Fruit fly (Drosophila melanogaster) whole organism, embryonic: Measurements from ENCODE around the gene bero.
A peak's percentile ranks its signal among the peaks of the same experiment; 100 is the strongest.

ENCODE experiments used
- B-H2 ChIP-seq: fragments of 200-800 bp; sonication (Bioruptor generic); optimal IDR thresholded peaks from 2 replicates; lab custom pipeline; 2018; ENCODE audit warnings: missing biosample characterization, mild to moderate bottlenecking, missing genetic modification characterization
- Bteb2 ChIP-seq: fragments of 200-800 bp; sonication (Bioruptor generic); optimal IDR thresholded peaks from 2 replicates; lab custom pipeline; 2016; ENCODE audit warnings: missing biosample characterization, missing genetic modification characterization
- CG10366 ChIP-seq: fragments of 200-800 bp; sonication (Bioruptor generic); IDR thresholded peaks from 2 replicates; pipeline ENCODE4 v1.3.6; 2022; ENCODE audit warnings: missing biosample characterization, missing genetic modification characterization
- CG11093 ChIP-seq: fragments of 200-800 bp; sonication (Bioruptor generic); IDR thresholded peaks from 3 replicates; pipeline ENCODE4 v1.3.6; 2022; ENCODE audit warnings: missing biosample characterization, missing genetic modification characterization
- CG11247 ChIP-seq: fragments of 200-800 bp; sonication (Bioruptor generic); IDR thresholded peaks from 2 replicates; pipeline ENCODE4 v1.3.6; 2022; ENCODE audit warnings: missing biosample characterization, missing genetic modification characterization
- CG12104 ChIP-seq: fragments of 200-800 bp; sonication (Bioruptor generic); optimal IDR thresholded peaks from 3 replicates; lab custom pipeline; 2016; ENCODE audit warnings: missing biosample characterization, missing genetic modification characterization
- CG12236 ChIP-seq: fragments of 200-800 bp; sonication (Bioruptor generic); optimal IDR thresholded peaks from 2 replicates; lab custom pipeline; 2016; ENCODE audit warnings: missing biosample characterization, missing genetic modification characterization
- CG12391 ChIP-seq: fragments of 200-800 bp; sonication (Bioruptor generic); optimal IDR thresholded peaks from 3 replicates; lab custom pipeline; 2018; ENCODE audit warnings: missing biosample characterization, mild to moderate bottlenecking, missing genetic modification characterization, moderate library complexity
- CG13287 ChIP-seq: fragments of 200-800 bp; sonication (Bioruptor generic); IDR thresholded peaks from 2 replicates; pipeline ENCODE4 v1.3.6; 2022; ENCODE audit warnings: missing biosample characterization, missing genetic modification characterization; ENCODE audit not compliant: partially characterized antibody
- CG14965 ChIP-seq: fragments of 200-800 bp; sonication (Bioruptor generic); optimal IDR thresholded peaks from 2 replicates; lab custom pipeline; 2016; ENCODE audit warnings: missing biosample characterization, missing genetic modification characterization, borderline replicate concordance
- CG1602 ChIP-seq: fragments of 200-800 bp; sonication (Bioruptor generic); optimal IDR thresholded peaks from 3 replicates; lab custom pipeline; 2016; ENCODE audit warnings: missing biosample characterization, missing genetic modification characterization
- CG16779 ChIP-seq: fragments of 200-800 bp; sonication (Bioruptor generic); IDR thresholded peaks from 2 replicates; pipeline ENCODE4 v1.3.6; 2022; ENCODE audit warnings: missing biosample characterization, missing genetic modification characterization
- CG16815 ChIP-seq: fragments of 200-800 bp; sonication (Bioruptor generic); optimal IDR thresholded peaks from 3 replicates; lab custom pipeline; 2017; ENCODE audit warnings: missing biosample characterization, mild to moderate bottlenecking, missing genetic modification characterization
- CG17328 ChIP-seq: fragments of 200-800 bp; sonication (Bioruptor generic); IDR thresholded peaks from 2 replicates; pipeline ENCODE4 v1.3.6; 2022; ENCODE audit warnings: missing biosample characterization, missing genetic modification characterization
- CG2116 ChIP-seq: fragments of 200-800 bp; sonication (Bioruptor generic); optimal IDR thresholded peaks from 3 replicates; lab custom pipeline; 2018; ENCODE audit warnings: missing biosample characterization, mild to moderate bottlenecking, missing genetic modification characterization
- CG2712 ChIP-seq: fragments of 200-800 bp; optimal IDR thresholded peaks from 3 replicates; lab custom pipeline; 2019; ENCODE audit warnings: missing biosample characterization, mild to moderate bottlenecking, missing genetic modification characterization, moderate library complexity
- CG2875 ChIP-seq: fragments of 200-800 bp; sonication (Bioruptor generic); optimal IDR thresholded peaks from 2 replicates; lab custom pipeline; 2017; ENCODE audit warnings: missing biosample characterization, mild to moderate bottlenecking, missing genetic modification characterization, missing genetic modification reagents
- CG3065 ChIP-seq: fragments of 200-800 bp; sonication (Bioruptor generic); optimal IDR thresholded peaks from 2 replicates; lab custom pipeline; 2016; ENCODE audit warnings: missing biosample characterization, missing genetic modification characterization
- CG3726 ChIP-seq: fragments of 200-800 bp; sonication (Bioruptor generic); IDR thresholded peaks from 3 replicates; pipeline ENCODE4, ENCODE4 v1.3.6; 2022; ENCODE audit warnings: missing biosample characterization, missing genetic modification characterization
- CG3995 ChIP-seq: fragments of 200-800 bp; sonication (Bioruptor generic); optimal IDR thresholded peaks from 3 replicates; lab custom pipeline; 2016; ENCODE audit warnings: missing biosample characterization, missing genetic modification characterization
- CG4360 ChIP-seq: fragments of 200-800 bp; sonication (Bioruptor generic); IDR thresholded peaks from 2 replicates; pipeline ENCODE4 v1.3.6; 2022; ENCODE audit warnings: missing biosample characterization, missing genetic modification characterization
- CG43689 ChIP-seq: fragments of 200-800 bp; sonication (Bioruptor generic); IDR thresholded peaks from 2 replicates; pipeline ENCODE4 v1.3.6; 2022; ENCODE audit warnings: missing biosample characterization, missing genetic modification characterization
- CG4820 ChIP-seq: fragments of 200-800 bp; sonication (Bioruptor generic); optimal IDR thresholded peaks from 3 replicates; lab custom pipeline; 2016; ENCODE audit warnings: missing biosample characterization, missing genetic modification characterization
- CG6175 ChIP-seq: fragments of 200-800 bp; sonication (Bioruptor generic); IDR thresholded peaks from 3 replicates; pipeline ENCODE4 v1.3.6; 2022; ENCODE audit warnings: missing biosample characterization, missing genetic modification characterization
- CG7357 ChIP-seq: fragments of 200-800 bp; sonication (Bioruptor generic); IDR thresholded peaks from 3 replicates; pipeline ENCODE4 v1.3.6; 2022; ENCODE audit warnings: missing biosample characterization, missing genetic modification characterization
- CG7963 ChIP-seq: fragments of 200-800 bp; sonication (Bioruptor generic); IDR thresholded peaks from 3 replicates; pipeline ENCODE4 v1.3.6; 2022; ENCODE audit warnings: missing biosample characterization, missing genetic modification characterization; ENCODE audit not compliant: partially characterized antibody
- CG8944 ChIP-seq: fragments of 200-800 bp; sonication (Bioruptor generic); optimal IDR thresholded peaks from 3 replicates; lab custom pipeline; 2016; ENCODE audit warnings: missing biosample characterization, missing genetic modification characterization
- D19B ChIP-seq: fragments of 200-800 bp; sonication (Bioruptor generic); optimal IDR thresholded peaks from 2 replicates; lab custom pipeline; 2017; ENCODE audit warnings: missing biosample characterization, mild to moderate bottlenecking, missing genetic modification characterization
- Dad ChIP-seq: fragments of 200-800 bp; sonication (Bioruptor generic); optimal IDR thresholded peaks from 3 replicates; lab custom pipeline; 2016; ENCODE audit warnings: missing biosample characterization, missing genetic modification characterization
- ERR ChIP-seq: fragments of 200-800 bp; sonication (Bioruptor generic); optimal IDR thresholded peaks from 2 replicates; lab custom pipeline; 2016; ENCODE audit warnings: missing biosample characterization, missing genetic modification characterization
- Eip74EF ChIP-seq, 2 experiments: fragments of 200-800 bp in 1 of 2; fragments of >200 bp in 1 of 2; sonication (Bioruptor generic) in 1 of 2; optimal IDR thresholded peaks; 2 replicates each; lab custom pipeline; 2017 to 2019; ENCODE audit warnings: missing biosample characterization in 2 of 2, missing genetic modification characterization in 2 of 2, mild to moderate bottlenecking in 1 of 2, moderate library complexity in 1 of 2
- Ets97D ChIP-seq: fragments of 200-800 bp; sonication (Bioruptor generic); optimal IDR thresholded peaks from 3 replicates; lab custom pipeline; 2016; ENCODE audit warnings: missing biosample characterization, missing genetic modification characterization
- H15 ChIP-seq: fragments of 200-800 bp; sonication (Bioruptor generic); IDR thresholded peaks from 3 replicates; pipeline ENCODE4 v1.3.6; 2022; ENCODE audit warnings: missing biosample characterization, missing genetic modification characterization
- HHEX ChIP-seq: fragments of 200-800 bp; sonication (Bioruptor generic); optimal IDR thresholded peaks from 3 replicates; lab custom pipeline; 2017; ENCODE audit warnings: missing biosample characterization, mild to moderate bottlenecking, missing genetic modification characterization, missing genetic modification reagents
- MTF-1 ChIP-seq: fragments of 200-800 bp; sonication (Bioruptor generic); optimal IDR thresholded peaks from 2 replicates; lab custom pipeline; 2018; ENCODE audit warnings: missing biosample characterization, mild to moderate bottlenecking, missing genetic modification characterization, borderline replicate concordance
- ap ChIP-seq: fragments of 200-800 bp; sonication (Bioruptor generic); IDR thresholded peaks from 2 replicates; pipeline ENCODE4 v1.3.6; 2022; ENCODE audit warnings: missing biosample characterization, missing genetic modification characterization
- ci ChIP-seq: fragments of 200-800 bp; sonication (Bioruptor generic); IDR thresholded peaks from 3 replicates; pipeline ENCODE4 v1.3.6; 2022; ENCODE audit warnings: missing biosample characterization, missing genetic modification characterization
- fd96Cb ChIP-seq: fragments of 200-800 bp; sonication (Bioruptor generic); optimal IDR thresholded peaks from 2 replicates; lab custom pipeline; 2018; ENCODE audit warnings: missing biosample characterization, mild to moderate bottlenecking, missing genetic modification characterization, moderate library complexity
- gce ChIP-seq: fragments of 200-800 bp; sonication (Bioruptor generic); IDR thresholded peaks from 3 replicates; pipeline ENCODE4 v1.3.6; 2022; ENCODE audit warnings: missing biosample characterization, missing genetic modification characterization
- grn ChIP-seq: fragments of 200-800 bp; sonication (Bioruptor generic); optimal IDR thresholded peaks from 3 replicates; lab custom pipeline; 2017; ENCODE audit warnings: missing biosample characterization, missing genetic modification characterization
- hbn ChIP-seq: fragments of 200-800 bp; sonication (Bioruptor generic); IDR thresholded peaks from 2 replicates; pipeline ENCODE4 v1.3.6; 2022; ENCODE audit warnings: missing biosample characterization, missing genetic modification characterization; ENCODE audit not compliant: partially characterized antibody
- kni ChIP-seq: fragments of 200-800 bp; sonication (Bioruptor generic); optimal IDR thresholded peaks from 3 replicates; lab custom pipeline; 2017; ENCODE audit warnings: mild to moderate bottlenecking, missing biosample characterization, missing genetic modification reagents, missing genetic modification characterization
- luna ChIP-seq: fragments of 200-800 bp; sonication (Bioruptor generic); optimal IDR thresholded peaks from 2 replicates; lab custom pipeline; 2016; ENCODE audit warnings: missing biosample characterization, missing genetic modification characterization
- oc ChIP-seq: fragments of 200-800 bp; sonication (Bioruptor generic); optimal IDR thresholded peaks from 2 replicates; lab custom pipeline; 2018; ENCODE audit warnings: missing biosample characterization, mild to moderate bottlenecking, missing genetic modification characterization, moderate library complexity
- so ChIP-seq: fragments of 200-800 bp; sonication (Bioruptor generic); IDR thresholded peaks from 3 replicates; pipeline ENCODE4 v1.3.6; 2022; ENCODE audit warnings: missing biosample characterization, missing genetic modification characterization
- tll ChIP-seq, 2 experiments: fragments of 200-800 bp in 1 of 2; fragments of >200 bp in 1 of 2; sonication (Bioruptor generic) in 1 of 2; optimal IDR thresholded peaks; 2 replicates each; lab custom pipeline; 2017 to 2019; ENCODE audit warnings: missing biosample characterization in 2 of 2, missing genetic modification characterization in 2 of 2, mild to moderate bottlenecking in 1 of 2, moderate library complexity in 1 of 2
- ttk ChIP-seq: fragments of 200-800 bp; sonication (Bioruptor generic); IDR thresholded peaks from 2 replicates; pipeline ENCODE4 v2.1.2; 2022; ENCODE audit warnings: missing biosample characterization, missing genetic modification characterization
- vfl ChIP-seq: fragments of 200-800 bp; sonication (Bioruptor generic); optimal IDR thresholded peaks from 2 replicates; lab custom pipeline; 2016; ENCODE audit warnings: missing biosample characterization, missing genetic modification characterization
- vvl ChIP-seq: fragments of 200-800 bp; sonication (Bioruptor generic); IDR thresholded peaks from 2 replicates; pipeline ENCODE4 v1.3.6; 2022; ENCODE audit warnings: missing biosample characterization, missing genetic modification characterization
- yki ChIP-seq: fragments of >200 bp; optimal IDR thresholded peaks from 3 replicates; lab custom pipeline; 2018

The bero gene

DNA sequence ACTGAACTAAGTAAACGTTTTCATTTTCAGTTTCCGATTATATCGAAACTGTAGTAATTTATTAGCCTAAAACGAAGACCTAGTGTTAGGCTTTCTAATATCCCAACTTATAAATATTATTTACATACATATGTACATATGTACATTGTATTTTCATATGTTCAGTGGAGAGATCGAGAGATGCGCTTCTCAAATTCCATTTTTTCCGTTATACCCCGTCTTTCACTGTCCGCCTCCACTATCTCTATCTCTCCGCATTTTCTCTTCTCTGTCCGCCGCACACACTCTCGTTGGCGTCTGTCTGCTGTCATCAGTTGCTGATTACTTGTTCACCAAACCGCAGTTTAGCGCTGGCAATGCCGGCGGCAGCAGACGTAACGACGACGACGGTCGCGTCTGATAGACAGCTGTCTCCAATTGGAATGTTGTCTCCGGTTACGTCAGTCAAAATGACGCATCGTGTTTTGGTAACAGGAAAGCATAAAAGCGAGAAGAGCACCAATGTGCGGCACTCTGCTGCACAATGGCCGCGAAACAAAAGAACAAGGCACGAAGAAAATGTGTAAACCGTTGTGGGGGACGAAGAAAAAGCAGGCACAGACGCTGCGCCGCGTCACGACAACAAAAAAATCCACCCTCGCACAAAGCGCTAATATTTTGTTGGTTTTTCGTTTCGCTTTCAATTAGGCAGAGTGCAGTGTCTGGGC, 35.9 kb upstream of the bero start, which contains the start of gene CG9331 (continued):
- peak; percentile 72; the same call in 1 of the 3 replicates for TF ChIP-seq so (GFP tag; lab: Robert Waterston, UW)
- no peak for TF ChIP-seq Bteb2 (GFP tag; lab: Kevin White, UChicago)
- no peak for TF ChIP-seq B-H2 (GFP tag; lab: Kevin White, UChicago)
- TF ChIP-seq hbn = 0 out of 2 replicates have a peak, but pooled peaks have one; percentile 23
- peak; percentile 33; the same call in 1 of the 2 replicates for TF ChIP-seq CG13287
- no peak for TF ChIP-seq H15 (GFP tag; lab: Robert Waterston, UW)
- no peak for TF ChIP-seq ap (GFP tag; lab: Robert Waterston, UW)
- no peak for TF ChIP-seq fd96Cb (tag; lab: Kevin White, UChicago)
- TF ChIP-seq CG4820 = no peak
- TF ChIP-seq CG14965 (GFP tag; lab: Kevin White, UChicago) = no peak
- no peak for TF ChIP-seq CG3065 (GFP tag; lab: Kevin White, UChicago)
- TF ChIP-seq luna (GFP tag; lab: Kevin White, UChicago) = no peak
- no peak for TF ChIP-seq CG7963 (GFP tag; lab: Robert Waterston, UW)
- peak; percentile 77; the same call in 2 of the 3 replicates for TF ChIP-seq ci
- no peak for TF ChIP-seq CG2712 (tag; lab: Kevin White, UChicago)
- no peak for TF ChIP-seq CG2116 (GFP tag; lab: Kevin White, UChicago)
- TF ChIP-seq CG12236 = no peak
- TF ChIP-seq vvl = peak; percentile 36; the same call in 1 of the 2 replicates
- no peak for TF ChIP-seq CG11247 (GFP tag; lab: Robert Waterston, UW)
- TF ChIP-seq yki (lab: Kevin White, UChicago) = no peak
- peak; percentile 59 for TF ChIP-seq CG4360 (GFP tag; lab: Robert Waterston, UW)
- TF ChIP-seq CG16815 = no peak
- no peak for TF ChIP-seq CG12104 (GFP tag; lab: Kevin White, UChicago)
- no peak for TF ChIP-seq CG11093 (GFP tag; lab: Robert Waterston, UW)
- peak; percentile 54 for TF ChIP-seq grn (GFP tag; lab: Kevin White, UChicago)
- TF ChIP-seq CG43689 = no peak
- no peak for TF ChIP-seq vfl (GFP tag; lab: Kevin White, UChicago)
- no peak for TF ChIP-seq gce
- TF ChIP-seq oc (tag; lab: Kevin White, UChicago) = peak; percentile 36
- TF ChIP-seq CG6175 (GFP tag; lab: Robert Waterston, UW) = peak; percentile 58; the same call in 1 of the 3 replicates
- no peak for TF ChIP-seq tll (GFP tag; optimal IDR thresholded peaks at IDR 0.05; lab: Kevin White, UChicago)
- no peak for TF ChIP-seq CG2875 (GFP tag; lab: Kevin White, UChicago)
- TF ChIP-seq CG17328 (GFP tag; lab: Robert Waterston, UW) = no peak
- no peak for TF ChIP-seq CG1602 (GFP tag; lab: Kevin White, UChicago)
- TF ChIP-seq Eip74EF (GFP tag; optimal IDR thresholded peaks at IDR 0.05; lab: Kevin White, UChicago) = no peak
- TF ChIP-seq HHEX (GFP tag; lab: Kevin White, UChicago) = no peak
- no peak for TF ChIP-seq CG3995 (GFP tag; lab: Kevin White, UChicago)
- no peak for TF ChIP-seq CG7357 (GFP tag; lab: Robert Waterston, UW)
- no peak for TF ChIP-seq D19B
- TF ChIP-seq kni (GFP tag; lab: Kevin White, UChicago) = peak; percentile 86
- TF ChIP-seq CG3726 (GFP tag; lab: Robert Waterston, UW) = no peak
- no peak for TF ChIP-seq Ets97D
- TF ChIP-seq MTF-1 (GFP tag; lab: Kevin White, UChicago) = no peak
- TF ChIP-seq CG8944 (GFP tag; lab: Kevin White, UChicago) = no peak
- no peak for TF ChIP-seq ERR (GFP tag; lab: Kevin White, UChicago)
- no peak for TF ChIP-seq CG12391
- TF ChIP-seq Dad (GFP tag; lab: Kevin White, UChicago) = no peak
- no peak for TF ChIP-seq ttk
- no peak for TF ChIP-seq CG10366 (GFP tag; lab: Robert Waterston, UW)
- no peak for TF ChIP-seq CG16779 (GFP tag; lab: Robert Waterston, UW)
